Worm (Caenorhabditis elegans) whole organism, midembryonic: ENCODE data around the gene fbxb-58.

Experiments used
- flt-1 ChIP-seq: fragments of 200-800 bp; sonication (Bioruptor generic); IDR thresholded peaks from 2 replicates; pipeline ENCODE4 v1.3.6; 2022; ENCODE audit warnings: missing genetic modification characterization, missing compliant biosample characterization
- med-1 ChIP-seq: sonication (generic microtip); optimal IDR thresholded peaks from 2 replicates; lab custom pipeline; 2017; ENCODE audit warnings: missing genetic modification characterization, mild to moderate bottlenecking, missing compliant biosample characterization, antibody characterized with exemption, missing genetic modification reagents; ENCODE audit not compliant: insufficient read depth

ce11 chrX:1589114-1589902, 38.6 kb upstream of the fbxb-58 start:
- TF ChIP-seq med-1: no peak
- no peak for TF ChIP-seq flt-1 (GFP tag; lab: Robert Waterston, UW)
